Worm (Caenorhabditis elegans): Measurements from ENCODE around the gene drl-1.
A peak's percentile ranks its signal among the peaks of the same experiment; 100 is the strongest.

Gene drl-1

DNA sequence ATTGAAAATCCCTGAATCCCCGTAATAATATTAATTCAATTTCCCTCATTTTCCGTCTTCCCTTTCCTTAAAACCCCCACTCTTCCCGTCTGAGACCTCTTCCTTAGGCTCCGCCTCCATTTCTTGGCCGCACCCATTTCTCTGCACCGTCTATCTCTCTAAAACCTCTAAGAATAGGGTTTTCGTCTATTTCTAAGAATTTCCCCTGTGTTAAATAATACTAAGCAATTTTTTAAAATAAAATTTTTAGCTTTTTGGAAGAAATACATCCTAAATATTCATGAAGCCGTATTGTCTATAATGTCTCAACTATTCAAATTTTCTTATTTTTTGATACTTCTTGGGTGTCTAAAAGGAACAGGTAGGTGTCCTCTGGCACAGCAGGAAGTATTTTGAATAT, 14.6 kb downstream of the drl-1 start, which contains the start of gene cdh-8 (continued):
- TF ChIP-seq F44E2.7 (GFP tag; IDR thresholded peaks at IDR 0.05) (no peak), mep-1 (tag; optimal IDR thresholded peaks at IDR 0.05) (no peak)

DNA sequence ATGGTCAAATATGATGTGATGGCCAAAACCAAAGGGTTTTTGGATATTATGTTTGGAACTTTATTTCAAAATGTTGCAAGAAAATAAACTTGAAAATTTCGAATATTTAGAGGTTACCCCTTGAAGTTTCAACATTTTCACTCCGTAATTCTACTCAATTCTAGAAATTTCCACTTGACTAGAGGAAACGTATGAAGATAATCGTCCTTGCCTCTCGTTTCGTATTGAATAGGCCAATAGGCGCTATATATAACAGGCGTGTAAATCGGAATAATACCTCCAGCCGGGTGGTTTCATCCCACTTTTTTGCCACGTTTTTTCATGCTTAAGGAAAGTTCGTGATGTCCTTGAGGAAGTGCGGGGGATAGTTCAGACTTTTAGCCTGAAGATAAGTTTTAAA, 18.4 kb downstream of the drl-1 start:
- no peak for TF ChIP-seq spr-3 (GFP tag; optimal IDR thresholded peaks at IDR 0.05)
- TF ChIP-seq unc-62 (GFP tag; optimal IDR thresholded peaks at IDR 0.05 in 1 of 2), result peak in 1 of 2 experiments; percentile 74
- no peak for TF ChIP-seq unc-62 (tag; optimal IDR thresholded peaks at IDR 0.05)
- TF ChIP-seq lir-3 (tag; optimal IDR thresholded peaks at IDR 0.05), result no peak
- TF ChIP-seq lin-1 (GFP tag; IDR thresholded peaks at IDR 0.05), result no peak
- TF ChIP-seq ceh-28 (tag; optimal IDR thresholded peaks at IDR 0.05), result no peak

DNA sequence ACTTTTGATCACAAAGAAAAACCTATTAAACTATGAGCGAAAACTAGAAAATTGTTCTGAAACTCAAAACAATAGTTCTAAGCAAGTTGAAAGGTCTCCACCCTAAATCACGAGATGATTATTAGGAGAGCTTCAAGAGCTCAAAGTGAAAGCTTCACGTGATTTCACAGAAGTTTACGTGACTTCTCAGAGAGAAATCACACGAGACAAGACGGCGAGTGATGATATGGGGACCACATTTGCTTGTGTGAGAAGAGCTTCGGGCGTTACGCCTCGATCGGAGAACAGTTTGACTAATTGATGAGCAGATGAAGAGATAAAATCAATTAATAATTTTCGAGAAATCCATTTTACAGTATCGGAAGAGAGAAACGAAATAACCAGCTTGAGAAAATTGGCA, 40.1 kb downstream of the drl-1 start:
- TF ChIP-seq hlh-11 (tag; optimal IDR thresholded peaks at IDR 0.05) (peak; percentile 27), R02D3.7 (tag; optimal IDR thresholded peaks at IDR 0.05) (no peak), hif-1 (tag; optimal IDR thresholded peaks at IDR 0.05) (peak in 1 of 2 experiments; percentile 85)

DNA sequence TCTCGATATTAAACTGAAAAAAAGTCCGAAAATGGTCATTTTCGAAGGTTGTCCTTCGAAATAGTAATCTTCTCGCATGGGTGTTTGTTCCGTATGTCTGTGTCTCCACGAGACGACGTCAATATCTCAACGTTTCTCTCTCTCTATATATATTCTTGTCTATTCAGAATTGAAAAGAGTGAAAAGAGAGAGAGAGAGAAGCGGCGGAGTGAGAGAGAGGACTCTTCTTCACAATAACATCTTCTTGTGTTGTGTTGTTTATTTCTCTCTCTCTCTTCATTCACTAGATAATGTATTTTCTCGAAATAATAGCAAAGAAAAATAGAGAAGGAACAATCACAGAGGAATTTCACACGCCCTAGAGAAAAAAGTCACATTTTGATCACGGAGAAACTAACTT, 41.5 kb downstream of the drl-1 start:
- peak in 1 of 2 experiments; percentile 91 for TF ChIP-seq unc-62 (GFP tag; optimal IDR thresholded peaks at IDR 0.05 in 1 of 2)
- no peak for TF ChIP-seq unc-62 (tag; optimal IDR thresholded peaks at IDR 0.05)
- TF ChIP-seq aha-1 (tag), result peak; percentile 90
- TF ChIP-seq rbr-2 (tag; optimal IDR thresholded peaks at IDR 0.05), result peak; percentile 53
- peak in 1 of 2 experiments; percentile 70 for TF ChIP-seq lsy-2 (tag; optimal IDR thresholded peaks at IDR 0.05)
- peak; percentile 37 for TF ChIP-seq mep-1 (tag; optimal IDR thresholded peaks at IDR 0.05)
- TF ChIP-seq mdl-1 (tag; optimal IDR thresholded peaks at IDR 0.05), result peak in 1 of 2 experiments; percentile 49
- no peak for TF ChIP-seq unc-39 (tag; optimal IDR thresholded peaks at IDR 0.05)
- no peak for TF ChIP-seq nhr-76 (tag; optimal IDR thresholded peaks at IDR 0.05)
- TF ChIP-seq nhr-28 (tag; optimal IDR thresholded peaks at IDR 0.05), result peak; percentile 13
- no peak for TF ChIP-seq tag-97 (GFP tag; IDR thresholded peaks at IDR 0.05)
- TF ChIP-seq hlh-30 (tag; optimal IDR thresholded peaks at IDR 0.05; ENCODE audit: insufficient read depth), result peak; percentile 32
- no peak for TF ChIP-seq php-3 (GFP tag; IDR thresholded peaks at IDR 0.05)
- peak; percentile 23 for TF ChIP-seq hlh-11 (tag; optimal IDR thresholded peaks at IDR 0.05)
- TF ChIP-seq fkh-10 (GFP tag; optimal IDR thresholded peaks at IDR 0.05), result no peak
- TF ChIP-seq daf-16 (GFP tag; optimal IDR thresholded peaks at IDR 0.05), result peak in 1 of 2 experiments; percentile 61
- TF ChIP-seq daf-16 (tag; optimal IDR thresholded peaks at IDR 0.05), result no peak

DNA sequence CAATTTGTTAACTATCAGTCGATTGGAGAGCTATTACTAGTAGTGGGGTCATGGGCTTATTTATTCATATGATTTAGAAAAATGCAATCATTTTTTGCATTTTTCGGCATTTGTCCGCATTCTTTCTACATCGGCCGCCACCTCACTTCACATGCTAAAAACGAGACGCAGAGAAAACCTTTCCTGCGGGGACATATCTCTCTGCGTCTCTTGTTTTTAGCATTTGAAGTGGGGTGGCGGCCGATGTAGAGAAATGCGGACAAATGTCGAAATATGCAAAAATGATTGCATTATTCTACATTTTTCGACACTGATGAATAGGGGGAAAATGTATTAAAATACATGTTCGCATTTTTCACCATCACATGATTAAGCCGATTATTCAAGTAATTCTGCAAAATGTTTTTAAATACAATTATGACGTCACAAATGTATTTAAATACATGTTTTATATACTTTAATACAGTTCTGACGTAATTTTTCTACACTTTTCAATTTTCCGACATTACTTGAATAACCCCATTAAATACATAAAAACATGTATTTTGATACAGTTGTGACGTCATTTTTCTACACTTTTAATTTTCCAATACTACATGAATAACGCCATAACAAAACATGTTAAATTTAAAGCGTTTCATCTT, 47.4 kb downstream of the drl-1 start:
- TF ChIP-seq ceh-44 (GFP tag; IDR thresholded peaks at IDR 0.05) (no peak), daf-19 (GFP tag; conservative IDR thresholded peaks at IDR 0.05) (no peak), dve-1 (tag; optimal IDR thresholded peaks at IDR 0.05; ENCODE audit: insufficient read depth) (peak; percentile 29), mes-2 (tag; optimal IDR thresholded peaks at IDR 0.05; ENCODE audit: poor library complexity, severe bottlenecking) (peak; percentile 47), ZK337.2 (GFP tag; IDR thresholded peaks at IDR 0.05) (no peak), hlh-11 (tag; optimal IDR thresholded peaks at IDR 0.05) (peak; percentile 10), fos-1 (tag; optimal IDR thresholded peaks at IDR 0.05) (no peak), aha-1 (tag) (peak; percentile 30), lin-38 (GFP tag; IDR thresholded peaks at IDR 0.05) (peak; percentile 51), arid-1 (GFP tag; conservative IDR thresholded peaks at IDR 0.05) (no peak), R02D3.7 (tag; optimal IDR thresholded peaks at IDR 0.05) (no peak), nhr-237 (tag; optimal IDR thresholded peaks at IDR 0.05) (no peak), hlh-30 (tag; optimal IDR thresholded peaks at IDR 0.05; ENCODE audit: insufficient read depth) (peak; percentile 52)
